Fruit fly (Drosophila melanogaster) whole organism, embryonic: ENCODE measurements around the gene Pex7.
A peak's percentile ranks its signal among the peaks of the same experiment; 100 is the strongest.

Source experiments
- Asciz ChIP-seq: fragments of 200-800 bp; sonication (Bioruptor generic); optimal IDR thresholded peaks from 2 replicates; lab custom pipeline; 2017; ENCODE audit warnings: missing biosample characterization, mild to moderate bottlenecking, missing genetic modification characterization, missing genetic modification reagents
- Bgb ChIP-seq: fragments of 200-800 bp; sonication (Bioruptor generic); IDR thresholded peaks from 2 replicates; pipeline ENCODE4 v1.3.6; 2022; ENCODE audit warnings: missing biosample characterization, missing genetic modification characterization; ENCODE audit not compliant: partially characterized antibody
- CG1024 ChIP-seq: fragments of 200-800 bp; sonication (Bioruptor generic); IDR thresholded peaks from 2 replicates; pipeline ENCODE4 v1.3.6; 2022; ENCODE audit warnings: missing biosample characterization, missing genetic modification characterization
- CG10543 ChIP-seq: fragments of 200-800 bp; sonication (Bioruptor generic); optimal IDR thresholded peaks from 3 replicates; lab custom pipeline; 2017; ENCODE audit warnings: missing biosample characterization, mild to moderate bottlenecking, missing genetic modification characterization, moderate library complexity
- CG10959 ChIP-seq: fragments of 200-800 bp; sonication (Bioruptor generic); IDR thresholded peaks from 2 replicates; pipeline ENCODE4 v1.3.6; 2022; ENCODE audit warnings: missing biosample characterization, missing genetic modification characterization
- CG11093 ChIP-seq: fragments of 200-800 bp; sonication (Bioruptor generic); IDR thresholded peaks from 3 replicates; pipeline ENCODE4 v1.3.6; 2022; ENCODE audit warnings: missing biosample characterization, missing genetic modification characterization
- CG13624 ChIP-seq: fragments of 200-800 bp; sonication (Bioruptor generic); optimal IDR thresholded peaks from 2 replicates; lab custom pipeline; 2016; ENCODE audit warnings: missing biosample characterization, missing genetic modification characterization
- CG14441 ChIP-seq: fragments of 200-800 bp; sonication (Bioruptor generic); IDR thresholded peaks from 2 replicates; pipeline ENCODE4 v1.3.6; 2022; ENCODE audit warnings: missing biosample characterization, missing genetic modification characterization
- CG15479 ChIP-seq: fragments of 200-800 bp; sonication (Bioruptor generic); optimal IDR thresholded peaks from 3 replicates; lab custom pipeline; 2019; ENCODE audit warnings: missing biosample characterization, mild to moderate bottlenecking, missing genetic modification characterization, moderate library complexity
- CG16813 ChIP-seq: fragments of 200-800 bp; sonication (Bioruptor generic); IDR thresholded peaks from 3 replicates; pipeline ENCODE4 v1.3.6; 2022; ENCODE audit warnings: missing biosample characterization, missing genetic modification characterization; ENCODE audit not compliant: partially characterized antibody
- CG17385 ChIP-seq: fragments of 200-800 bp; sonication (Bioruptor generic); optimal IDR thresholded peaks from 3 replicates; lab custom pipeline; 2018; ENCODE audit warnings: missing biosample characterization, mild to moderate bottlenecking, missing genetic modification characterization
- CG2120 ChIP-seq: fragments of 200-800 bp; sonication (Bioruptor generic); optimal IDR thresholded peaks from 3 replicates; lab custom pipeline; 2016; ENCODE audit warnings: missing biosample characterization, missing genetic modification characterization
- CG2678 ChIP-seq: fragments of 200-800 bp; sonication (Bioruptor generic); optimal IDR thresholded peaks from 3 replicates; lab custom pipeline; 2019; ENCODE audit warnings: missing biosample characterization, mild to moderate bottlenecking, missing genetic modification characterization, moderate library complexity
- CG2712 ChIP-seq: fragments of 200-800 bp; optimal IDR thresholded peaks from 3 replicates; lab custom pipeline; 2019; ENCODE audit warnings: missing biosample characterization, mild to moderate bottlenecking, missing genetic modification characterization, moderate library complexity
- CG31441 ChIP-seq: fragments of 200-800 bp; sonication (Bioruptor generic); IDR thresholded peaks from 2 replicates; pipeline ENCODE4 v1.3.6; 2022; ENCODE audit warnings: missing biosample characterization, missing genetic modification characterization
- CG3281 ChIP-seq: fragments of 200-800 bp; sonication (Bioruptor generic); optimal IDR thresholded peaks from 3 replicates; lab custom pipeline; 2017; ENCODE audit warnings: missing biosample characterization, mild to moderate bottlenecking, missing genetic modification characterization
- CG4707 ChIP-seq: fragments of 200-800 bp; sonication (Bioruptor generic); optimal IDR thresholded peaks from 2 replicates; lab custom pipeline; 2018; ENCODE audit warnings: missing biosample characterization, mild to moderate bottlenecking, missing genetic modification characterization, moderate library complexity
- CG6791 ChIP-seq: fragments of 200-800 bp; sonication (Bioruptor generic); IDR thresholded peaks from 3 replicates; pipeline ENCODE4 v1.3.6; 2022; ENCODE audit warnings: missing biosample characterization, missing genetic modification characterization; ENCODE audit not compliant: partially characterized antibody
- CG7928 ChIP-seq: fragments of 200-800 bp; sonication (Bioruptor generic); optimal IDR thresholded peaks from 2 replicates; lab custom pipeline; 2017; ENCODE audit warnings: missing biosample characterization, mild to moderate bottlenecking, missing genetic modification characterization
- CG9437 ChIP-seq: fragments of 200-800 bp; sonication (Bioruptor generic); optimal IDR thresholded peaks from 2 replicates; lab custom pipeline; 2018; ENCODE audit warnings: missing biosample characterization, mild to moderate bottlenecking, missing genetic modification characterization
- CG9727 ChIP-seq: fragments of 200-800 bp; sonication (Bioruptor generic); optimal IDR thresholded peaks from 3 replicates; lab custom pipeline; 2017; ENCODE audit warnings: missing biosample characterization, mild to moderate bottlenecking, missing genetic modification characterization
- CTCF ChIP-seq: fragments of 200-800 bp; sonication (Bioruptor generic); optimal IDR thresholded peaks from 2 replicates; lab custom pipeline; 2017; ENCODE audit warnings: missing biosample characterization, mild to moderate bottlenecking, missing genetic modification characterization, moderate library complexity
- Deaf1 ChIP-seq: fragments of 200-800 bp; optimal IDR thresholded peaks from 3 replicates; lab custom pipeline; 2019; ENCODE audit warnings: missing biosample characterization, mild to moderate bottlenecking, missing genetic modification characterization, moderate library complexity
- Lhr ChIP-seq: fragments of 200-800 bp; sonication (Bioruptor generic); optimal IDR thresholded peaks from 3 replicates; lab custom pipeline; 2017; ENCODE audit warnings: mild to moderate bottlenecking, missing biosample characterization, missing genetic modification reagents, missing genetic modification characterization
- Neu2 ChIP-seq: fragments of 200-800 bp; sonication (Bioruptor generic); optimal IDR thresholded peaks from 3 replicates; lab custom pipeline; 2016; ENCODE audit warnings: missing biosample characterization, missing genetic modification characterization, borderline replicate concordance
- Nf-YC ChIP-seq: fragments of 200-800 bp; optimal IDR thresholded peaks from 3 replicates; lab custom pipeline; 2019; ENCODE audit warnings: missing biosample characterization, mild to moderate bottlenecking, missing genetic modification characterization, moderate library complexity
- Sry-δ ChIP-seq: fragments of 200-800 bp; sonication (Bioruptor generic); optimal IDR thresholded peaks from 2 replicates; lab custom pipeline; 2016; ENCODE audit warnings: missing biosample characterization, missing genetic modification characterization
- Xrp1 ChIP-seq: fragments of 200-800 bp; sonication (Bioruptor generic); IDR thresholded peaks from 2 replicates; pipeline ENCODE4 v1.3.6; 2022; ENCODE audit warnings: missing biosample characterization, missing genetic modification characterization
- ara ChIP-seq: fragments of 200-800 bp; sonication (Bioruptor generic); IDR thresholded peaks from 2 replicates; pipeline ENCODE4 v1.3.6; 2022; ENCODE audit warnings: missing biosample characterization, missing genetic modification characterization
- ash1 ChIP-seq: fragments of 200-800 bp; sonication (Bioruptor generic); optimal IDR thresholded peaks from 2 replicates; lab custom pipeline; 2018; ENCODE audit warnings: missing biosample characterization, mild to moderate bottlenecking, missing genetic modification characterization
- chinmo ChIP-seq: fragments of 200-800 bp; sonication (Bioruptor generic); IDR thresholded peaks from 4 replicates; pipeline ENCODE4 v1.3.6; 2022; ENCODE audit warnings: missing biosample characterization, missing genetic modification characterization; ENCODE audit not compliant: partially characterized antibody
- chn ChIP-seq: fragments of 200-800 bp; sonication (Bioruptor generic); optimal IDR thresholded peaks from 2 replicates; lab custom pipeline; 2016; ENCODE audit warnings: missing biosample characterization, missing genetic modification characterization
- dpn ChIP-seq, 2 experiments: fragments of 200-800 bp; sonication (Bioruptor generic); optimal IDR thresholded peaks; 3 replicates each; lab custom pipeline; 2016; ENCODE audit warnings: missing biosample characterization in 2 of 2, missing genetic modification characterization in 2 of 2
- exex ChIP-seq: fragments of 200-800 bp; sonication (Bioruptor generic); optimal IDR thresholded peaks from 4 replicates; lab custom pipeline; 2018; ENCODE audit warnings: missing biosample characterization, mild to moderate bottlenecking, missing genetic modification characterization, moderate library complexity
- eyg ChIP-seq: fragments of 200-800 bp; sonication (Bioruptor generic); optimal IDR thresholded peaks from 3 replicates; lab custom pipeline; 2016; ENCODE audit warnings: missing biosample characterization, missing genetic modification characterization
- gfzf ChIP-seq: fragments of 200-800 bp; sonication (Bioruptor generic); optimal IDR thresholded peaks from 2 replicates; lab custom pipeline; 2016; ENCODE audit warnings: missing biosample characterization, mild to moderate bottlenecking, missing genetic modification characterization, moderate library complexity
- hkb ChIP-seq, 2 experiments: fragments of 200-800 bp in 1 of 2; fragments of >200 bp in 1 of 2; sonication (Bioruptor generic) in 1 of 2; IDR thresholded peaks in 1 of 2; optimal IDR thresholded peaks in 1 of 2; 2 replicates each; pipeline versions ENCODE4 v1.3.6 to Lab custom; 2017 to 2022; ENCODE audit warnings: missing biosample characterization in 1 of 2, missing genetic modification characterization in 1 of 2
- nau ChIP-seq: fragments of 200-800 bp; sonication (Bioruptor generic); optimal IDR thresholded peaks from 3 replicates; lab custom pipeline; 2017; ENCODE audit warnings: missing biosample characterization, mild to moderate bottlenecking, missing genetic modification characterization, missing genetic modification reagents
- oc ChIP-seq: fragments of 200-800 bp; sonication (Bioruptor generic); optimal IDR thresholded peaks from 2 replicates; lab custom pipeline; 2018; ENCODE audit warnings: missing biosample characterization, mild to moderate bottlenecking, missing genetic modification characterization, moderate library complexity
- phol ChIP-seq: fragments of 200-800 bp; sonication (Bioruptor generic); optimal IDR thresholded peaks from 3 replicates; lab custom pipeline; 2018; ENCODE audit warnings: missing biosample characterization, mild to moderate bottlenecking, missing genetic modification characterization, moderate library complexity
- prd ChIP-seq, 3 experiments: fragments of >200 bp in 2 of 3; fragments of 200-800 bp in 1 of 3; sonication (Bioruptor generic) in 1 of 3; optimal IDR thresholded peaks in 2 of 3; IDR thresholded peaks in 1 of 3; 2 replicates in 2 of 3; 3 replicates in 1 of 3; pipeline versions ENCODE4 v1.3.6 to Lab custom; 2017 to 2022; ENCODE audit warnings: missing biosample characterization in 1 of 3, missing genetic modification characterization in 1 of 3
- psq ChIP-seq: fragments of 200-800 bp; sonication (Bioruptor generic); optimal IDR thresholded peaks from 2 replicates; lab custom pipeline; 2017; ENCODE audit warnings: missing biosample characterization, missing genetic modification characterization
- pum ChIP-seq: fragments of 200-800 bp; sonication (Bioruptor generic); optimal IDR thresholded peaks from 2 replicates; lab custom pipeline; 2016; ENCODE audit warnings: missing biosample characterization, missing genetic modification characterization
- rib ChIP-seq: fragments of 200-800 bp; sonication (Bioruptor generic); IDR thresholded peaks from 2 replicates; pipeline ENCODE4 v1.3.6; 2022; ENCODE audit warnings: missing biosample characterization, missing genetic modification characterization
- row ChIP-seq: fragments of 200-800 bp; sonication (Bioruptor generic); IDR thresholded peaks from 3 replicates; pipeline ENCODE4 v1.3.6; 2022; ENCODE audit warnings: missing biosample characterization, missing genetic modification characterization
- run ChIP-seq: fragments of 200-800 bp; sonication (Bioruptor generic); optimal IDR thresholded peaks from 3 replicates; lab custom pipeline; 2018; ENCODE audit warnings: missing biosample characterization, mild to moderate bottlenecking, missing genetic modification characterization
- sens ChIP-seq: fragments of 200-800 bp; sonication (Bioruptor generic); peaks from one replicate; lab custom pipeline; 2016; ENCODE audit warnings: missing biosample characterization, missing genetic modification characterization
- twi ChIP-seq: fragments of 200-800 bp; optimal IDR thresholded peaks from 2 replicates; lab custom pipeline; 2019; ENCODE audit warnings: missing biosample characterization, mild to moderate bottlenecking, missing genetic modification characterization, moderate library complexity
- unc-4 ChIP-seq: fragments of 200-800 bp; sonication (Bioruptor generic); IDR thresholded peaks from 2 replicates; pipeline ENCODE4 v1.3.6; 2022; ENCODE audit warnings: missing biosample characterization, missing genetic modification characterization; ENCODE audit not compliant: partially characterized antibody
- vfl ChIP-seq: fragments of 200-800 bp; sonication (Bioruptor generic); optimal IDR thresholded peaks from 2 replicates; lab custom pipeline; 2016; ENCODE audit warnings: missing biosample characterization, missing genetic modification characterization

Pex7 gene

DNA sequence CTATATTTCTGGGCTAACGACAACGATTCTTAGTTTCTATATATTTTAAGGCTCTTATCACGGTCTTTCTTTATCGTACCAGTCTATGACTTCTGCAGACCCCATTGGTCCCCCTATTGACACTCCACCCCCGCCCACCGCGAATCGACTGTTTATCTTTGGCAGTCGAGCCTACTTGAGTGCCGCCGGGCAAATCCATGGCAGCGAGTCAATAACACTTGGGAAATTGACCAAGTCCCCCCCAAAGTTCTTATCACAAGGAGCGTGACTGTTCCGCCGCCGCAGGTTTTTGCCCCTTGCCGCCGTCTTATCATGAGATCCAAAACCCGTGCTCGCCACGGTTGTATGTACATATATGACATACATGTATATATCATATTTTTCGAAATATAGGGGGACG is 52.7 kb downstream of the Pex7 start:
- TF ChIP-seq psq (GFP tag; lab: Kevin White, UChicago) (no peak), CG31441 (GFP tag; lab: Robert Waterston, UW) (no peak), CG2712 (tag; lab: Kevin White, UChicago) (no peak), hkb (optimal IDR thresholded peaks at IDR 0.05; lab: Kevin White, UChicago) (no peak), hkb (GFP tag; IDR thresholded peaks at IDR 0.05; lab: Robert Waterston, UW) (no peak), pum (GFP tag; lab: Kevin White, UChicago) (no peak), twi (tag; lab: Kevin White, UChicago) (no peak), Bgb (no peak), CG13624 (GFP tag; lab: Kevin White, UChicago) (no peak), chinmo (GFP tag; lab: Robert Waterston, UW) (no peak), row (GFP tag; lab: Robert Waterston, UW) (no peak), nau (no peak), Asciz (GFP tag; lab: Kevin White, UChicago) (no peak), dpn (GFP tag; optimal IDR thresholded peaks at IDR 0.05; lab: Kevin White, UChicago) (no peak), CG11093 (GFP tag; lab: Robert Waterston, UW) (no peak), oc (tag; lab: Kevin White, UChicago) (no peak), ara (GFP tag; lab: Robert Waterston, UW) (0 out of 2 replicates have a peak, but pooled peaks have one; percentile 24), prd (optimal IDR thresholded peaks at IDR 0.05; lab: Kevin White, UChicago) (no peak), prd (GFP tag; IDR thresholded peaks at IDR 0.05; lab: Robert Waterston, UW) (no peak), CG3281 (GFP tag; lab: Kevin White, UChicago) (no peak), CG15479 (no peak), vfl (GFP tag; lab: Kevin White, UChicago) (no peak), exex (tag; lab: Kevin White, UChicago) (peak; percentile 83), CG7928 (GFP tag; lab: Kevin White, UChicago) (peak; percentile 1), run (tag; lab: Kevin White, UChicago) (no peak), ash1 (GFP tag; lab: Kevin White, UChicago) (no peak), CG6791 (no peak), Sry-δ (GFP tag; lab: Kevin White, UChicago) (no peak), CG10543 (peak; percentile 68), CTCF (GFP tag; lab: Kevin White, UChicago) (no peak), Xrp1 (peak; percentile 54), phol (tag; lab: Kevin White, UChicago) (no peak), CG14441 (no peak), sens (GFP tag; lab: Kevin White, UChicago) (peak; percentile 48), CG10959 (GFP tag; lab: Robert Waterston, UW) (no peak), chn (GFP tag; lab: Kevin White, UChicago) (no peak), eyg (GFP tag; lab: Kevin White, UChicago) (no peak), rib (GFP tag; lab: Robert Waterston, UW) (0 out of 2 replicates have a peak, but pooled peaks have one; percentile 12), Lhr (GFP tag; lab: Kevin White, UChicago) (no peak), CG9727 (GFP tag; lab: Kevin White, UChicago) (no peak), unc-4 (GFP tag; lab: Robert Waterston, UW) (no peak), gfzf (GFP tag; lab: Kevin White, UChicago) (no peak), Neu2 (GFP tag; lab: Kevin White, UChicago) (no peak), CG17385 (GFP tag; lab: Kevin White, UChicago) (no peak), CG16813 (no peak), Deaf1 (tag; lab: Kevin White, UChicago) (no peak), CG4707 (GFP tag; lab: Kevin White, UChicago) (no peak), CG1024 (GFP tag; lab: Robert Waterston, UW) (0 out of 2 replicates have a peak, but pooled peaks have one; percentile 15), Nf-YC (tag; lab: Kevin White, UChicago) (peak; percentile 89), CG9437 (GFP tag; lab: Kevin White, UChicago) (no peak), CG2120 (no peak), CG2678 (no peak)
